Fruit fly (Drosophila melanogaster): Measurements from ENCODE around the gene CG5421.

The CG5421 gene

DNA sequence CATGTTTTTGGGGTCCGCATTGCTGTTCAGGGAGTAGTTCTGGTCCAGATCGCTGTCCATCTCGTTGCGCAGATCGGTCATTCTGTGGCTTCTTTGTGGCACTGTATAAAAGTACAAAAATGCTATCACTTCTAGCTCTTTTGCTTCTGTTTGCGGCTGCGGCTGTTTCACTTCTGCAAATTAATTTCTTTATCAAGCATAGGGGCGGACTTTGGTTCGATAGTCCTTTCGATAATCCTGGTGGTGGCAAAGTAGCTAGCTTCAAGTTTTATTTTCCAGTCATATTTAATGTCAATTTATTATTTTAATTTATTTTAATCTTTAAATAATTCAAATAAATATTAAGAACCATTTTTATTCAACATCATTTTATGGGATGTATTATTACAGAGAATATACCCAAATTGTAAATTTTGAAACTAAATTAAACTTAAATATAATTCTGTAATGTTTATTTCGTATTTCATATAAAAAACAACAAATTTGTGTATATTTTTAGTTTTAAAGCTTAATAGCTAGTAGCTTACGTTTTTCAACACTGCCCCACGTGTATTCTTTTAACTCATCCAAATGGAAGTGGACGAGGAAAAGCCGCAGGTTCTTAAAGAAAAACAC lies 20.3 kb downstream of the CG5421 start, which contains the start of the genes CG5446 and Trm1 (continued):
- TF ChIP-seq oc (tag; optimal IDR thresholded peaks at IDR 0.05) (no peak), Ets65A (GFP tag) (peak; percentile 47), hkb (optimal IDR thresholded peaks at IDR 0.05) (no peak), hkb (GFP tag; IDR thresholded peaks at IDR 0.05) (no peak), danr (GFP tag; IDR thresholded peaks at IDR 0.05) (no peak), Sox100B (GFP tag; optimal IDR thresholded peaks at IDR 0.05) (peak; percentile 86), bsh (GFP tag; optimal IDR thresholded peaks at IDR 0.05) (peak; percentile 9 to 68), wor (GFP tag; IDR thresholded peaks at IDR 0.05) (no peak), CG12104 (GFP tag; optimal IDR thresholded peaks at IDR 0.05) (peak; percentile 64), CG4328 (GFP tag; optimal IDR thresholded peaks at IDR 0.05) (peak; percentile 53), Deaf1 (tag; optimal IDR thresholded peaks at IDR 0.05) (peak; percentile 68), Bgb (GFP tag; IDR thresholded peaks at IDR 0.05; ENCODE audit: partially characterized antibody) (peak; percentile 32; the same call in 1 of the 2 replicates), CG4820 (GFP tag; optimal IDR thresholded peaks at IDR 0.05) (peak; percentile 48), dysf (GFP tag; IDR thresholded peaks at IDR 0.05) (peak; percentile 60; the same call in 2 of the 3 replicates), Dip3 (GFP tag; optimal IDR thresholded peaks at IDR 0.05) (no peak), fd96Cb (tag; optimal IDR thresholded peaks at IDR 0.05) (peak; percentile 65), eyg (GFP tag; optimal IDR thresholded peaks at IDR 0.05) (no peak), NfI (GFP tag; optimal IDR thresholded peaks at IDR 0.05) (peak; percentile 64), CG32532 (GFP tag; IDR thresholded peaks at IDR 0.05) (peak; percentile 51; the same call in 1 of the 2 replicates), cato (GFP tag; optimal IDR thresholded peaks at IDR 0.05; ENCODE audit: borderline replicate concordance) (peak; percentile 15), kay (GFP tag; optimal IDR thresholded peaks at IDR 0.05) (peak; percentile 36), sqz (GFP tag; optimal IDR thresholded peaks at IDR 0.05) (peak; percentile 12), grau (tag; optimal IDR thresholded peaks at IDR 0.05) (peak; percentile 82), CG13775 (GFP tag; optimal IDR thresholded peaks at IDR 0.05) (peak; percentile 75), CG5180 (GFP tag; optimal IDR thresholded peaks at IDR 0.05) (peak; percentile 20), gcm (GFP tag; optimal IDR thresholded peaks at IDR 0.05) (peak; percentile 77), Ptx1 (GFP tag; IDR thresholded peaks at IDR 0.05) (peak; percentile 63), toy (GFP tag; IDR thresholded peaks at IDR 0.05) (no peak), kni (GFP tag; optimal IDR thresholded peaks at IDR 0.05) (no peak), inv (GFP tag; IDR thresholded peaks at IDR 0.05; ENCODE audit: partially characterized antibody) (no peak), CG14441 (GFP tag; IDR thresholded peaks at IDR 0.05) (no peak), jing (GFP tag; optimal IDR thresholded peaks at IDR 0.05) (no peak), CG15601 (tag; optimal IDR thresholded peaks at IDR 0.05) (peak; percentile 81), CG10462 (GFP tag; optimal IDR thresholded peaks at IDR 0.05) (peak; percentile 14), CG8478 (optimal IDR thresholded peaks at IDR 0.05) (no peak), usp (GFP tag; optimal IDR thresholded peaks at IDR 0.05) (no peak), CG10147 (GFP tag; optimal IDR thresholded peaks at IDR 0.05) (peak; percentile 64), CG11695 (GFP tag; IDR thresholded peaks at IDR 0.05) (peak; percentile 70; the same call in 2 of the 3 replicates), unpg (GFP tag; optimal IDR thresholded peaks at IDR 0.05) (peak; percentile 60), CG3163 (GFP tag; optimal IDR thresholded peaks at IDR 0.05) (no peak), CG8089 (GFP tag; optimal IDR thresholded peaks at IDR 0.05) (no peak), CG34422 (GFP tag; IDR thresholded peaks at IDR 0.05) (no peak), CG11456 (GFP tag; IDR thresholded peaks at IDR 0.05) (0 out of 3 replicates have a peak, but pooled peaks have one; percentile 17), CG17802 (tag; optimal IDR thresholded peaks at IDR 0.05) (no peak), Rx (GFP tag; IDR thresholded peaks at IDR 0.05) (no peak), Gsc (GFP tag; IDR thresholded peaks at IDR 0.05) (no peak), nom (GFP tag; optimal IDR thresholded peaks at IDR 0.05) (peak; percentile 39), CG13296 (GFP tag; optimal IDR thresholded peaks at IDR 0.05) (peak; percentile 74), sug (tag; optimal IDR thresholded peaks at IDR 0.05) (peak; percentile 81), ind (GFP tag; optimal IDR thresholded peaks at IDR 0.05) (peak; percentile 56), CG9609 (GFP tag; optimal IDR thresholded peaks at IDR 0.05) (no peak)

Data from whole organism, embryonic.